Worm (Caenorhabditis elegans): Measurements from ENCODE around the gene Y19D2B.2.

ce11 chrII:10933948-10934722, 10.1 kb downstream of the Y19D2B.2 start:
- TF ChIP-seq lir-3 (tag; optimal IDR thresholded peaks at IDR 0.05; ENCODE audit: poor library complexity) (no peak), rnt-1 (tag; optimal IDR thresholded peaks at IDR 0.05) (no peak), nhr-47 (tag; optimal IDR thresholded peaks at IDR 0.05) (no peak), hpl-2 (GFP tag; optimal IDR thresholded peaks at IDR 0.05) (no peak), zag-1 (tag; optimal IDR thresholded peaks at IDR 0.05) (no peak), nhr-237 (tag; optimal IDR thresholded peaks at IDR 0.05) (no peak), alr-1 (tag; optimal IDR thresholded peaks at IDR 0.05; ENCODE audit: borderline replicate concordance) (no peak), fkh-4 (tag; optimal IDR thresholded peaks at IDR 0.05; ENCODE audit: borderline replicate concordance) (no peak), nhr-77 (tag; optimal IDR thresholded peaks at IDR 0.05) (no peak), nhr-28 (tag; optimal IDR thresholded peaks at IDR 0.05) (no peak)
